Worm (Caenorhabditis elegans) whole organism, late embryonic: ENCODE results near the gene Y32H12A.1.

Experiments
- ama-1 ChIP-seq: fragments of 150-350 bp; optimal IDR thresholded peaks from 2 replicates; lab custom pipeline; 2014
- ceh-19 ChIP-seq: fragments of 200-800 bp; sonication (Bioruptor generic); optimal IDR thresholded peaks from 2 replicates; lab custom pipeline; 2018; ENCODE audit warnings: mild to moderate bottlenecking, missing genetic modification characterization, missing compliant biosample characterization
- dmd-4 ChIP-seq: sonication (generic microtip); optimal IDR thresholded peaks from 2 replicates; lab custom pipeline; 2016; ENCODE audit warnings: borderline replicate concordance, missing genetic modification characterization, missing compliant biosample characterization
- elt-2 ChIP-seq: sonication (generic microtip); optimal IDR thresholded peaks from 2 replicates; lab custom pipeline; 2016; ENCODE audit warnings: missing genetic modification reagents, missing genetic modification characterization, missing compliant biosample characterization
- fax-1 ChIP-seq: sonication (generic microtip); optimal IDR thresholded peaks from 2 replicates; lab custom pipeline; 2016; ENCODE audit warnings: missing genotype, missing genetic modification characterization, missing compliant biosample characterization
- fkh-10 ChIP-seq: fragments of 150-350 bp; optimal IDR thresholded peaks from 2 replicates; lab custom pipeline; 2014; ENCODE audit warnings: missing biosample characterization, missing genetic modification reagents, missing genetic modification characterization
- nfya-1 ChIP-seq: sonication (generic microtip); optimal IDR thresholded peaks from 2 replicates; lab custom pipeline; 2017; ENCODE audit warnings: missing genetic modification characterization, mild to moderate bottlenecking, missing compliant biosample characterization, antibody characterized with exemption, moderate library complexity
- npax-4 ChIP-seq: sonication (generic microtip); optimal IDR thresholded peaks from 2 replicates; lab custom pipeline; 2016; ENCODE audit warnings: missing genetic modification characterization, missing compliant biosample characterization
- pag-3 ChIP-seq: sonication (generic microtip); optimal IDR thresholded peaks from 2 replicates; lab custom pipeline; 2016; ENCODE audit warnings: missing compliant biosample characterization, missing genetic modification characterization, borderline replicate concordance
- pqm-1 ChIP-seq: sonication (generic microtip); optimal IDR thresholded peaks from 2 replicates; lab custom pipeline; 2016; ENCODE audit warnings: missing genetic modification characterization, missing compliant biosample characterization
- ref-2 ChIP-seq: sonication (generic microtip); optimal IDR thresholded peaks from 2 replicates; lab custom pipeline; 2016; ENCODE audit warnings: missing genetic modification characterization, missing compliant biosample characterization
- sox-4 ChIP-seq: sonication (generic microtip); optimal IDR thresholded peaks from 2 replicates; lab custom pipeline; 2017; ENCODE audit warnings: mild to moderate bottlenecking, missing genetic modification characterization, inconsistent platforms, missing compliant biosample characterization
- syd-9 ChIP-seq: sonication (generic microtip); optimal IDR thresholded peaks from 2 replicates; lab custom pipeline; 2016; ENCODE audit warnings: mild to moderate bottlenecking, missing genetic modification characterization, moderate library complexity, missing compliant biosample characterization
- ztf-16 ChIP-seq: sonication (generic microtip); optimal IDR thresholded peaks from 2 replicates; lab custom pipeline; 2017; ENCODE audit warnings: missing genetic modification characterization, missing compliant biosample characterization

ce11 chrIII:5367995-5368899 is 6.2 kb downstream of the Y32H12A.1 start, which contains the start of gene dhs-9:
- TF ChIP-seq npax-4 (no peak), sox-4 (no peak), syd-9 (no peak), pqm-1 (tag; lab: Kevin White, UChicago) (no peak), pag-3 (no peak), fax-1 (no peak), nfya-1 (tag; lab: Kevin White, UChicago) (no peak), fkh-10 (GFP tag; lab: Kevin White, UChicago) (no peak), ama-1 (lab: Kevin White, UChicago) (no peak), ref-2 (tag; lab: Kevin White, UChicago) (no peak), dmd-4 (tag; lab: Kevin White, UChicago) (no peak), ceh-19 (GFP tag; lab: Kevin White, UChicago) (no peak), ztf-16 (no peak), elt-2 (no peak)
